Worm (Caenorhabditis elegans) whole organism, young adult: ENCODE data around the gene nhr-291.
A peak's percentile ranks its signal among the peaks of the same experiment; 100 is the strongest.

ENCODE experiments used
- B0035.1 ChIP-seq: sonication (generic microtip); optimal IDR thresholded peaks from 2 replicates; lab custom pipeline; 2016; ENCODE audit warnings: missing genetic modification characterization, mild to moderate bottlenecking, missing compliant biosample characterization, missing genotype, missing genetic modification reagents
- B0336.3 ChIP-seq: fragments of 200-800 bp; sonication (Bioruptor generic); IDR thresholded peaks from 2 replicates; pipeline ENCODE4 v1.3.6; 2022; ENCODE audit warnings: missing genetic modification characterization, missing compliant biosample characterization
- D2030.7 ChIP-seq: fragments of 200-800 bp; sonication (Bioruptor generic); IDR thresholded peaks from 2 replicates; pipeline ENCODE4 v1.3.6; 2022; ENCODE audit warnings: missing genetic modification reagents, missing genetic modification characterization, missing compliant biosample characterization
- F10E7.11 ChIP-seq: sonication (generic microtip); optimal IDR thresholded peaks from 2 replicates; lab custom pipeline; 2017; ENCODE audit warnings: mild to moderate bottlenecking, missing genetic modification characterization, moderate library complexity, missing compliant biosample characterization
- F33H1.4 ChIP-seq: fragments of 200-800 bp; sonication (Bioruptor generic); IDR thresholded peaks from 2 replicates; pipeline ENCODE4 v1.3.6; 2022; ENCODE audit warnings: missing genetic modification reagents, missing genetic modification characterization, missing compliant biosample characterization
- F55B11.4 ChIP-seq: sonication (generic microtip); optimal IDR thresholded peaks from 2 replicates; lab custom pipeline; 2016; ENCODE audit warnings: missing compliant biosample characterization, missing genetic modification characterization, borderline replicate concordance; ENCODE audit not compliant: insufficient read depth
- T26A5.8 ChIP-seq: sonication (generic microtip); optimal IDR thresholded peaks from 2 replicates; lab custom pipeline; 2016; ENCODE audit warnings: missing genetic modification characterization, missing compliant biosample characterization
- Y53F4B.3 ChIP-seq: fragments of 200-800 bp; sonication (Bioruptor generic); IDR thresholded peaks from 2 replicates; pipeline ENCODE4 v1.3.6; 2022; ENCODE audit warnings: missing genetic modification reagents, missing genetic modification characterization, missing compliant biosample characterization
- Y56A3A.18 ChIP-seq: fragments of 200-800 bp; sonication (Bioruptor generic); IDR thresholded peaks from 2 replicates; pipeline ENCODE4 v1.3.6; 2022; ENCODE audit warnings: missing genetic modification reagents, missing genetic modification characterization, missing compliant biosample characterization
- akir-1 ChIP-seq: fragments of 200-800 bp; sonication (Bioruptor generic); optimal IDR thresholded peaks from 2 replicates; lab custom pipeline; 2018; ENCODE audit warnings: mild to moderate bottlenecking, missing genetic modification characterization, moderate library complexity, missing compliant biosample characterization
- atf-7 ChIP-seq: sonication (generic microtip); optimal IDR thresholded peaks from 2 replicates; lab custom pipeline; 2017; ENCODE audit warnings: mild to moderate bottlenecking, missing genetic modification characterization, missing compliant biosample characterization
- bed-1 ChIP-seq: fragments of 200-800 bp; sonication (Bioruptor generic); IDR thresholded peaks from 2 replicates; pipeline ENCODE4 v1.3.6; 2022; ENCODE audit warnings: missing genetic modification reagents, missing genetic modification characterization, missing compliant biosample characterization
- ceh-100 ChIP-seq: fragments of 200-800 bp; sonication (Bioruptor generic); IDR thresholded peaks from 2 replicates; pipeline ENCODE4 v1.3.6; 2022; ENCODE audit warnings: missing genetic modification reagents, missing genetic modification characterization, missing compliant biosample characterization
- ceh-58 ChIP-seq: fragments of 200-800 bp; sonication (Bioruptor generic); IDR thresholded peaks from 2 replicates; pipeline ENCODE4 v1.3.6; 2022; ENCODE audit warnings: missing genetic modification characterization, missing compliant biosample characterization
- ceh-79 ChIP-seq: sonication (generic microtip); optimal IDR thresholded peaks from 2 replicates; lab custom pipeline; 2017; ENCODE audit warnings: mild to moderate bottlenecking, missing genetic modification characterization, missing compliant biosample characterization
- ets-4 ChIP-seq: fragments of 200-800 bp; sonication (Bioruptor generic); optimal IDR thresholded peaks from 2 replicates; lab custom pipeline; 2018; ENCODE audit warnings: mild to moderate bottlenecking, missing genetic modification characterization, missing compliant biosample characterization
- hmg-20 ChIP-seq: fragments of 200-800 bp; sonication (Bioruptor generic); IDR thresholded peaks from 2 replicates; pipeline ENCODE4 v1.3.6; 2022; ENCODE audit warnings: missing genetic modification reagents, missing genetic modification characterization, missing compliant biosample characterization
- hrde-1 ChIP-seq: sonication (generic microtip); optimal IDR thresholded peaks from 2 replicates; lab custom pipeline; 2016; ENCODE audit warnings: missing genetic modification characterization, mild to moderate bottlenecking, missing compliant biosample characterization, moderate library complexity, missing genotype, missing genetic modification reagents, borderline replicate concordance
- lin-35 ChIP-seq, 3 experiments: fragments of 150-350 bp in 2 of 3; sonication (generic microtip) in 1 of 3; optimal IDR thresholded peaks; 2 replicates each; lab custom pipeline; 2014 to 2018; ENCODE audit warnings: missing biosample characterization in 3 of 3, missing genetic modification characterization in 3 of 3, missing genetic modification reagents in 3 of 3
- lin-40 ChIP-seq: sonication (generic microtip); optimal IDR thresholded peaks from 2 replicates; lab custom pipeline; 2016; ENCODE audit warnings: missing genetic modification characterization, mild to moderate bottlenecking, missing compliant biosample characterization, missing genotype, missing genetic modification reagents
- madf-3 ChIP-seq: fragments of 200-800 bp; sonication (Bioruptor generic); IDR thresholded peaks from 2 replicates; pipeline ENCODE4 v1.3.6; 2022; ENCODE audit warnings: missing genetic modification reagents, missing genetic modification characterization, missing compliant biosample characterization
- madf-8 ChIP-seq: fragments of 200-800 bp; sonication (Bioruptor generic); conservative IDR thresholded peaks from 2 replicates; pipeline ENCODE4 v1.3.6; 2022; ENCODE audit warnings: missing genetic modification reagents, missing genetic modification characterization, missing compliant biosample characterization
- mxl-1 ChIP-seq: sonication (generic microtip); optimal IDR thresholded peaks from 2 replicates; lab custom pipeline; 2016; ENCODE audit warnings: missing genetic modification characterization, missing compliant biosample characterization
- nfya-1 ChIP-seq: sonication (generic microtip); optimal IDR thresholded peaks from 2 replicates; lab custom pipeline; 2017; ENCODE audit warnings: antibody characterized with exemption, missing compliant biosample characterization, missing genetic modification characterization, borderline replicate concordance; ENCODE audit not compliant: insufficient read depth
- nfya-2 ChIP-seq: fragments of 200-800 bp; sonication (Bioruptor generic); IDR thresholded peaks from 2 replicates; pipeline ENCODE4 v1.3.6; 2022; ENCODE audit warnings: missing genetic modification reagents, missing genetic modification characterization, missing compliant biosample characterization
- nhr-179 ChIP-seq: sonication (generic microtip); optimal IDR thresholded peaks from 2 replicates; lab custom pipeline; 2016; ENCODE audit warnings: mild to moderate bottlenecking, missing genetic modification characterization, missing compliant biosample characterization
- nhr-80 ChIP-seq: sonication (generic microtip); optimal IDR thresholded peaks from 2 replicates; lab custom pipeline; 2016; ENCODE audit warnings: missing genetic modification characterization, missing compliant biosample characterization
- pha-4 ChIP-seq: fragments of 150-350 bp; sonication (generic microtip); optimal IDR thresholded peaks from 2 replicates; lab custom pipeline; 2014; ENCODE audit warnings: missing biosample characterization, missing genetic modification reagents, missing genetic modification characterization
- rpc-1 ChIP-seq, 2 experiments: fragments of 150-350 bp in 1 of 2; sonication (generic microtip) in 1 of 2; optimal IDR thresholded peaks; 2 replicates each; lab custom pipeline; 2014 to 2018; ENCODE audit warnings: missing biosample characterization in 1 of 2, missing genetic modification characterization in 1 of 2, missing genetic modification reagents in 1 of 2, missing genotype in 1 of 2
- snpc-1.3 ChIP-seq: sonication (generic microtip); optimal IDR thresholded peaks from 2 replicates; lab custom pipeline; 2017; ENCODE audit warnings: missing genetic modification characterization, mild to moderate bottlenecking, missing compliant biosample characterization, antibody characterized with exemption, moderate library complexity, missing genotype, missing genetic modification reagents; ENCODE audit not compliant: insufficient read depth
- xnd-1 ChIP-seq: sonication (generic microtip); optimal IDR thresholded peaks from 2 replicates; lab custom pipeline; 2016; ENCODE audit warnings: missing genotype, missing genetic modification reagents, missing genetic modification characterization, missing compliant biosample characterization
- ztf-22 ChIP-seq: fragments of 200-800 bp; sonication (Bioruptor generic); optimal IDR thresholded peaks from 2 replicates; lab custom pipeline; 2018; ENCODE audit warnings: mild to moderate bottlenecking, missing genetic modification characterization, moderate library complexity, missing compliant biosample characterization

The nhr-291 gene

ce11 chrV:15281279-15281949, 37.3 kb upstream of the nhr-291 start, which contains the start of the genes srw-19 and srx-51 (continued):
- TF ChIP-seq hrde-1 (tag; lab: Kevin White, UChicago), result no peak
- no peak for TF ChIP-seq xnd-1 (tag; lab: Kevin White, UChicago)
- TF ChIP-seq ceh-79, result no peak
- no peak for TF ChIP-seq F55B11.4 (tag; lab: Kevin White, UChicago)
- TF ChIP-seq rpc-1 (optimal IDR thresholded peaks at IDR 0.05; lab: Kevin White, UChicago), result no peak
- TF ChIP-seq rpc-1 (tag; optimal IDR thresholded peaks at IDR 0.05; lab: Kevin White, UChicago), result no peak

- TF ChIP-seq B0035.1 (tag; lab: Kevin White, UChicago) (no peak), madf-3 (GFP tag; lab: Robert Waterston, UW) (0 out of 2 replicates have a peak, but pooled peaks have one; percentile 7), atf-7 (tag; lab: Kevin White, UChicago) (peak; percentile 89), nhr-80 (tag; lab: Kevin White, UChicago) (peak; percentile 59), ets-4 (no peak)
These were observed 32.8 kb upstream of the nhr-291 start for ce11 chrV:15285984-15286383.

ce11 chrV:15287856-15288255, 30.9 kb upstream of the nhr-291 start, which contains the start of gene cyp-34A1:
Gene cyp-34A1, minus strand, starts transcription at chrV:15287956.
- TF ChIP-seq T26A5.8 (tag; lab: Kevin White, UChicago) (no peak), B0035.1 (tag; lab: Kevin White, UChicago) (no peak), snpc-1.3 (tag; lab: Kevin White, UChicago) (no peak), pha-4 (tag; lab: Kevin White, UChicago) (no peak), madf-3 (GFP tag; lab: Robert Waterston, UW) (no peak), madf-8 (GFP tag; lab: Robert Waterston, UW) (no peak), lin-40 (no peak), akir-1 (GFP tag; lab: Kevin White, UChicago) (no peak), nfya-1 (tag; lab: Kevin White, UChicago) (no peak), F33H1.4 (GFP tag; lab: Robert Waterston, UW) (no peak), ceh-100 (GFP tag; lab: Robert Waterston, UW) (no peak), ceh-58 (no peak), nfya-2 (no peak), ztf-22 (GFP tag; lab: Kevin White, UChicago) (no peak), nhr-179 (tag; lab: Kevin White, UChicago) (no peak), Y53F4B.3 (no peak)

- no peak for TF ChIP-seq F10E7.11 (tag; lab: Kevin White, UChicago)
- TF ChIP-seq madf-8 (GFP tag; lab: Robert Waterston, UW), result no peak
- TF ChIP-seq bed-1 (GFP tag; lab: Robert Waterston, UW), result no peak
- no peak for TF ChIP-seq nhr-179 (tag; lab: Kevin White, UChicago)
- TF ChIP-seq hrde-1 (tag; lab: Kevin White, UChicago), result no peak
- no peak for TF ChIP-seq Y56A3A.18 (GFP tag; lab: Robert Waterston, UW)
- no peak for TF ChIP-seq D2030.7 (GFP tag; lab: Robert Waterston, UW)
- no peak for TF ChIP-seq B0336.3 (GFP tag; lab: Robert Waterston, UW)
- TF ChIP-seq mxl-1 (tag; lab: Kevin White, UChicago), result no peak
- no peak for TF ChIP-seq lin-35 (GFP tag; optimal IDR thresholded peaks at IDR 0.05; lab: Kevin White, UChicago)
- TF ChIP-seq hmg-20 (GFP tag; lab: Robert Waterston, UW), result no peak
- TF ChIP-seq, all 124 proteins: peak for 0
These were observed 27.8 kb upstream of the nhr-291 start, which contains the start of gene cyp-34A2 for ce11 chrV:15290995-15291394. Gene cyp-34A2, minus strand, starts transcription at chrV:15291095.
